Worm (Caenorhabditis elegans) whole organism, L1 larva: Measurements from ENCODE around the gene ugt-5.
A peak's percentile ranks its signal among the peaks of the same experiment; 100 is the strongest.

Experiments
- C16A3.4 ChIP-seq: fragments of 150-350 bp; optimal IDR thresholded peaks from 2 replicates; lab custom pipeline; 2014; ENCODE audit warnings: missing biosample characterization, missing genetic modification characterization
- C34B4.2 ChIP-seq: sonication (generic microtip); optimal IDR thresholded peaks from 2 replicates; lab custom pipeline; 2017; ENCODE audit warnings: mild to moderate bottlenecking, missing genetic modification characterization, missing compliant biosample characterization
- F16B12.6 ChIP-seq: fragments of 150-350 bp; optimal IDR thresholded peaks from 2 replicates; lab custom pipeline; 2014; ENCODE audit warnings: missing biosample characterization, missing genetic modification characterization
- alr-1 ChIP-seq: fragments of 200-800 bp; sonication (Bioruptor generic); optimal IDR thresholded peaks from 2 replicates; lab custom pipeline; 2018; ENCODE audit warnings: borderline replicate concordance, mild to moderate bottlenecking, missing genetic modification characterization, missing compliant biosample characterization
- aly-2 ChIP-seq: fragments of 150-350 bp; optimal IDR thresholded peaks from 2 replicates; lab custom pipeline; 2014; ENCODE audit warnings: missing biosample characterization, missing genetic modification characterization
- ama-1 ChIP-seq: fragments of 150-350 bp; optimal IDR thresholded peaks from 2 replicates; lab custom pipeline; 2014
- ceh-63 ChIP-seq: fragments of 200-800 bp; sonication (Bioruptor generic); optimal IDR thresholded peaks from 2 replicates; lab custom pipeline; 2018; ENCODE audit warnings: mild to moderate bottlenecking, missing genetic modification characterization, missing compliant biosample characterization
- ceh-8 ChIP-seq: fragments of 200-800 bp; sonication (Bioruptor generic); optimal IDR thresholded peaks from 2 replicates; lab custom pipeline; 2018; ENCODE audit warnings: mild to moderate bottlenecking, missing genetic modification characterization, moderate library complexity, missing compliant biosample characterization
- ceh-90 ChIP-seq: sonication (generic microtip); optimal IDR thresholded peaks from 2 replicates; lab custom pipeline; 2016; ENCODE audit warnings: missing genetic modification characterization, missing compliant biosample characterization
- ces-1 ChIP-seq: fragments of 150-350 bp; optimal IDR thresholded peaks from 2 replicates; lab custom pipeline; 2014; ENCODE audit warnings: missing biosample characterization, missing genetic modification reagents, missing genetic modification characterization
- dpl-1 ChIP-seq, 3 experiments: fragments of 150-350 bp in 2 of 3; sonication (generic microtip) in 1 of 3; optimal IDR thresholded peaks; 2 replicates each; lab custom pipeline; 2014 to 2017; ENCODE audit warnings: missing biosample characterization in 3 of 3, missing genetic modification characterization in 3 of 3, missing genetic modification reagents in 3 of 3
- efl-1 ChIP-seq, 4 experiments: fragments of 150-350 bp; optimal IDR thresholded peaks in 3 of 4; peaks in 1 of 4; 1 replicate in 1 of 4; 2 replicates in 3 of 4; lab custom pipeline; 2014; ENCODE audit warnings: missing biosample characterization in 2 of 4, missing genetic modification characterization in 2 of 4, missing genetic modification reagents in 2 of 4
- egl-13 ChIP-seq: sonication (generic microtip); optimal IDR thresholded peaks from 2 replicates; lab custom pipeline; 2016; ENCODE audit warnings: missing genotype, missing genetic modification reagents, missing genetic modification characterization, missing compliant biosample characterization
- elt-3 ChIP-seq, 6 experiments: fragments of 150-350 bp in 1 of 6; sonication (generic microtip); optimal IDR thresholded peaks; 2 replicates each; lab custom pipeline; 2017 to 2018; ENCODE audit warnings: missing biosample characterization in 6 of 6, missing genetic modification characterization in 6 of 6, inconsistent platforms in 1 of 6
- fkh-8 ChIP-seq: sonication (generic microtip); optimal IDR thresholded peaks from 2 replicates; lab custom pipeline; 2016; ENCODE audit warnings: mild to moderate bottlenecking, missing genetic modification characterization, missing compliant biosample characterization
- fos-1 ChIP-seq: fragments of 150-350 bp; optimal IDR thresholded peaks from 2 replicates; lab custom pipeline; 2014; ENCODE audit warnings: missing biosample characterization, missing genetic modification characterization
- hlh-4 ChIP-seq: sonication (generic microtip); optimal IDR thresholded peaks from 2 replicates; lab custom pipeline; 2016; ENCODE audit warnings: mild to moderate bottlenecking, missing genetic modification characterization, missing compliant biosample characterization
- hpl-2 ChIP-seq: fragments of 150-350 bp; optimal IDR thresholded peaks from 2 replicates; lab custom pipeline; 2014; ENCODE audit warnings: missing biosample characterization, missing genetic modification reagents, missing genetic modification characterization
- irx-1 ChIP-seq: sonication (generic microtip); optimal IDR thresholded peaks from 2 replicates; lab custom pipeline; 2016; ENCODE audit warnings: missing genetic modification characterization, missing compliant biosample characterization
- isw-1 ChIP-seq: fragments of 200-800 bp; sonication (Bioruptor generic); IDR thresholded peaks from 2 replicates; pipeline ENCODE4 v1.3.6; 2022; ENCODE audit warnings: missing genetic modification characterization, missing compliant biosample characterization
- jun-1 ChIP-seq: fragments of 150-350 bp; optimal IDR thresholded peaks from 2 replicates; lab custom pipeline; 2014; ENCODE audit warnings: missing biosample characterization, missing genetic modification reagents, missing genetic modification characterization
- lin-35 ChIP-seq, 2 experiments: fragments of 150-350 bp; optimal IDR thresholded peaks; 2 replicates each; lab custom pipeline; 2014; ENCODE audit warnings: missing biosample characterization in 2 of 2, missing genetic modification characterization in 2 of 2, missing genetic modification reagents in 2 of 2
- lsy-2 ChIP-seq, 2 experiments: fragments of 150-350 bp; optimal IDR thresholded peaks; 2 replicates each; lab custom pipeline; 2014; ENCODE audit warnings: missing biosample characterization in 2 of 2, missing genetic modification characterization in 2 of 2
- mep-1 ChIP-seq: fragments of 150-350 bp; optimal IDR thresholded peaks from 2 replicates; lab custom pipeline; 2014; ENCODE audit warnings: missing biosample characterization, missing genetic modification characterization
- nhr-20 ChIP-seq: sonication (generic microtip); optimal IDR thresholded peaks from 2 replicates; lab custom pipeline; 2016; ENCODE audit warnings: mild to moderate bottlenecking, missing genetic modification characterization, missing compliant biosample characterization
- nhr-237 ChIP-seq: fragments of 150-350 bp; optimal IDR thresholded peaks from 2 replicates; lab custom pipeline; 2014; ENCODE audit warnings: missing biosample characterization, missing genetic modification characterization
- nhr-47 ChIP-seq: sonication (generic microtip); optimal IDR thresholded peaks from 2 replicates; lab custom pipeline; 2016; ENCODE audit warnings: mild to moderate bottlenecking, missing genetic modification characterization, moderate library complexity, missing compliant biosample characterization
- nhr-71 ChIP-seq: sonication (generic microtip); optimal IDR thresholded peaks from 2 replicates; lab custom pipeline; 2016; ENCODE audit warnings: mild to moderate bottlenecking, missing genetic modification characterization, moderate library complexity, missing compliant biosample characterization
- nhr-76 ChIP-seq: sonication (generic microtip); optimal IDR thresholded peaks from 2 replicates; lab custom pipeline; 2017; ENCODE audit warnings: missing biosample characterization, missing genetic modification characterization
- nhr-85 ChIP-seq: sonication (generic microtip); peaks from one replicate; lab custom pipeline; 2016; ENCODE audit warnings: missing genetic modification characterization, inconsistent platforms, missing compliant biosample characterization
- pax-3 ChIP-seq: fragments of 200-800 bp; sonication (Bioruptor generic); optimal IDR thresholded peaks from 2 replicates; lab custom pipeline; 2018; ENCODE audit warnings: mild to moderate bottlenecking, missing genetic modification characterization, moderate library complexity, missing compliant biosample characterization
- rnt-1 ChIP-seq: sonication (generic microtip); optimal IDR thresholded peaks from 2 replicates; lab custom pipeline; 2016; ENCODE audit warnings: mild to moderate bottlenecking, missing genetic modification characterization, moderate library complexity, missing compliant biosample characterization
- skn-1 ChIP-seq: fragments of 150-350 bp; optimal IDR thresholded peaks from 2 replicates; lab custom pipeline; 2014; ENCODE audit warnings: missing biosample characterization, missing genetic modification characterization
- snpc-4 ChIP-seq: fragments of 150-350 bp; optimal IDR thresholded peaks from 2 replicates; lab custom pipeline; 2014; ENCODE audit warnings: missing biosample characterization, missing genetic modification characterization
- snu-23 ChIP-seq: sonication (generic microtip); optimal IDR thresholded peaks from 2 replicates; lab custom pipeline; 2016; ENCODE audit warnings: missing genetic modification characterization, missing compliant biosample characterization
- sox-4 ChIP-seq: sonication (generic microtip); optimal IDR thresholded peaks from 2 replicates; lab custom pipeline; 2016; ENCODE audit warnings: missing genetic modification characterization, missing compliant biosample characterization
- sup-37 ChIP-seq: fragments of 200-800 bp; sonication (Bioruptor generic); optimal IDR thresholded peaks from 2 replicates; lab custom pipeline; 2018; ENCODE audit warnings: mild to moderate bottlenecking, missing genetic modification characterization, missing compliant biosample characterization
- swsn-7 ChIP-seq: sonication (generic microtip); optimal IDR thresholded peaks from 2 replicates; lab custom pipeline; 2016; ENCODE audit warnings: missing genetic modification characterization, missing compliant biosample characterization
- tbx-2 ChIP-seq: sonication (generic microtip); optimal IDR thresholded peaks from 2 replicates; lab custom pipeline; 2016; ENCODE audit warnings: missing genetic modification characterization, missing compliant biosample characterization
- unc-130 ChIP-seq: fragments of 150-350 bp; optimal IDR thresholded peaks from 2 replicates; lab custom pipeline; 2017; ENCODE audit warnings: missing biosample characterization, missing genetic modification characterization, inconsistent platforms
- unc-30 ChIP-seq: sonication (generic microtip); optimal IDR thresholded peaks from 2 replicates; lab custom pipeline; 2017; ENCODE audit warnings: missing biosample characterization, missing genetic modification characterization
- xbp-1 ChIP-seq: sonication (generic microtip); optimal IDR thresholded peaks from 2 replicates; lab custom pipeline; 2016; ENCODE audit warnings: missing genetic modification characterization, missing compliant biosample characterization
- zip-4 ChIP-seq: fragments of 200-800 bp; sonication (Bioruptor generic); optimal IDR thresholded peaks from 2 replicates; lab custom pipeline; 2018; ENCODE audit warnings: mild to moderate bottlenecking, missing genetic modification characterization, moderate library complexity, missing compliant biosample characterization
- ztf-4 ChIP-seq: fragments of 150-350 bp; optimal IDR thresholded peaks from 2 replicates; lab custom pipeline; 2014; ENCODE audit warnings: missing biosample characterization, missing genetic modification characterization

Gene ugt-5

ce11 chrV:12763291-12763995 is 29.3 kb downstream of the ugt-5 start, which contains the start of the genes abcf-1 and scc-3:
Gene abcf-1, minus strand, starts transcription at chrV:12763375.
Gene scc-3, plus strand, starts transcription at chrV:12763945.
- TF ChIP-seq nhr-20 = peak; percentile 38
- peak; percentile 32 for TF ChIP-seq swsn-7 (tag; lab: Kevin White, UChicago)
- TF ChIP-seq nhr-237 (tag; lab: Kevin White, UChicago) = no peak
- TF ChIP-seq xbp-1 = peak; percentile 40
- peak in 1 of 6 experiments; percentile 37 for TF ChIP-seq elt-3 (tag; optimal IDR thresholded peaks at IDR 0.05; lab: Kevin White, UChicago)
- TF ChIP-seq skn-1 (tag; lab: Kevin White, UChicago) = peak; percentile 51
- TF ChIP-seq unc-130 (tag; lab: Kevin White, UChicago) = peak; percentile 6
- no peak for TF ChIP-seq ztf-4 (tag; lab: Kevin White, UChicago)
- no peak for TF ChIP-seq ces-1 (GFP tag; lab: Kevin White, UChicago)
- TF ChIP-seq snu-23 (GFP tag; lab: Kevin White, UChicago) = no peak
- TF ChIP-seq C16A3.4 (tag; lab: Kevin White, UChicago) = peak; percentile 5
- peak; percentile 84 for TF ChIP-seq F16B12.6 (tag; lab: Kevin White, UChicago)
- peak; percentile 47 to 74 (median 59) for TF ChIP-seq dpl-1 (GFP tag; optimal IDR thresholded peaks at IDR 0.05; lab: Kevin White, UChicago)
- peak; percentile 21 for TF ChIP-seq nhr-47 (tag; lab: Kevin White, UChicago)
- TF ChIP-seq efl-1 (optimal IDR thresholded peaks at IDR 0.05; lab: Kevin White, UChicago) = peak; percentile 25 to 62
- peak; percentile 66 to 93 for TF ChIP-seq efl-1 (GFP tag; optimal IDR thresholded peaks at IDR 0.05 in 1 of 2; lab: Kevin White, UChicago)
- peak; percentile 86 to 98 for TF ChIP-seq lsy-2 (tag; optimal IDR thresholded peaks at IDR 0.05; lab: Kevin White, UChicago)
- TF ChIP-seq zip-4 (GFP tag; lab: Kevin White, UChicago) = no peak
- TF ChIP-seq lin-35 (GFP tag; optimal IDR thresholded peaks at IDR 0.05; lab: Kevin White, UChicago) = peak; percentile 45 to 71
- no peak for TF ChIP-seq sup-37
- TF ChIP-seq rnt-1 (tag; lab: Kevin White, UChicago) = peak; percentile 25
- TF ChIP-seq mep-1 (tag; lab: Kevin White, UChicago) = peak; percentile 53

ce11 chrV:12760913-12761312 is 31.9 kb downstream of the ugt-5 start, which contains the start of gene F18E2.15:
Gene F18E2.15, minus strand, starts transcription at chrV:12761013.
- TF ChIP-seq jun-1 (tag; lab: Kevin White, UChicago) (no peak), nhr-71 (no peak), snpc-4 (tag; lab: Kevin White, UChicago) (no peak), nhr-237 (tag; lab: Kevin White, UChicago) (no peak), tbx-2 (tag; lab: Kevin White, UChicago) (no peak), nhr-76 (tag; lab: Kevin White, UChicago) (no peak), ceh-8 (GFP tag; lab: Kevin White, UChicago) (no peak), egl-13 (tag; lab: Kevin White, UChicago) (no peak), fos-1 (no peak), hpl-2 (GFP tag; lab: Kevin White, UChicago) (no peak), fkh-8 (tag; lab: Kevin White, UChicago) (no peak), ama-1 (lab: Kevin White, UChicago) (no peak), hlh-4 (no peak), sox-4 (no peak), pax-3 (tag; lab: Kevin White, UChicago) (no peak), nhr-85 (no peak), unc-30 (tag; lab: Kevin White, UChicago) (no peak), irx-1 (tag; lab: Kevin White, UChicago) (no peak), aly-2 (tag; lab: Kevin White, UChicago) (no peak)

ce11 chrV:12759660-12760059 is 33.1 kb downstream of the ugt-5 start, which contains the start of gene papl-1:
Gene papl-1, minus strand, starts transcription at chrV:12759760.
- TF ChIP-seq ceh-90 (tag; lab: Kevin White, UChicago) (no peak), skn-1 (tag; lab: Kevin White, UChicago) (no peak), ceh-63 (GFP tag; lab: Kevin White, UChicago) (no peak), C34B4.2 (tag; lab: Kevin White, UChicago) (no peak), nhr-85 (no peak), isw-1 (GFP tag; lab: Robert Waterston, UW) (no peak), alr-1 (tag; lab: Kevin White, UChicago) (no peak)
